Worm (Caenorhabditis elegans) whole organism, late embryonic: ENCODE results near the gene dmsr-11.
A peak's percentile ranks its signal among the peaks of the same experiment; 100 is the strongest.

Experiments
- C08G9.2 ChIP-seq: sonication (generic microtip); optimal IDR thresholded peaks from 2 replicates; lab custom pipeline; 2016; ENCODE audit warnings: mild to moderate bottlenecking, missing genetic modification characterization, moderate library complexity, missing compliant biosample characterization
- C38D4.7 ChIP-seq: fragments of 200-800 bp; sonication (Bioruptor generic); optimal IDR thresholded peaks from 2 replicates; lab custom pipeline; 2018; ENCODE audit warnings: mild to moderate bottlenecking, missing genetic modification characterization, moderate library complexity, missing compliant biosample characterization
- F13H6.1 ChIP-seq: sonication (generic microtip); optimal IDR thresholded peaks from 2 replicates; lab custom pipeline; 2016; ENCODE audit warnings: missing genetic modification characterization, missing compliant biosample characterization
- K02D7.2 ChIP-seq: sonication (generic microtip); optimal IDR thresholded peaks from 2 replicates; lab custom pipeline; 2017; ENCODE audit warnings: mild to moderate bottlenecking, missing genetic modification characterization, missing compliant biosample characterization
- ahr-1 ChIP-seq: sonication (generic microtip); optimal IDR thresholded peaks from 2 replicates; lab custom pipeline; 2016; ENCODE audit warnings: missing genetic modification characterization, missing compliant biosample characterization
- ceh-14 ChIP-seq: sonication (generic microtip); optimal IDR thresholded peaks from 2 replicates; lab custom pipeline; 2016; ENCODE audit warnings: missing genotype, missing genetic modification characterization, missing compliant biosample characterization
- ceh-18 ChIP-seq: sonication (generic microtip); optimal IDR thresholded peaks from 2 replicates; lab custom pipeline; 2016; ENCODE audit warnings: missing genetic modification characterization, missing compliant biosample characterization
- ceh-2 ChIP-seq: sonication (generic microtip); optimal IDR thresholded peaks from 2 replicates; lab custom pipeline; 2016; ENCODE audit warnings: missing genotype, missing genetic modification characterization, missing compliant biosample characterization
- ceh-22 ChIP-seq: sonication (generic microtip); optimal IDR thresholded peaks from 2 replicates; lab custom pipeline; 2017; ENCODE audit warnings: missing biosample characterization, missing genetic modification characterization
- ceh-30 ChIP-seq: fragments of 150-350 bp; optimal IDR thresholded peaks from 2 replicates; lab custom pipeline; 2014; ENCODE audit warnings: missing biosample characterization, missing genetic modification characterization
- ceh-31 ChIP-seq: sonication (generic microtip); optimal IDR thresholded peaks from 2 replicates; lab custom pipeline; 2016; ENCODE audit warnings: missing genetic modification characterization, missing compliant biosample characterization
- ceh-45 ChIP-seq: fragments of 200-800 bp; sonication (Bioruptor generic); IDR thresholded peaks from 2 replicates; pipeline ENCODE4 v1.3.6; 2022; ENCODE audit warnings: missing genetic modification reagents, missing genetic modification characterization, missing compliant biosample characterization
- ceh-48 ChIP-seq: sonication (generic microtip); optimal IDR thresholded peaks from 2 replicates; lab custom pipeline; 2016; ENCODE audit warnings: missing genetic modification characterization, inconsistent platforms, missing compliant biosample characterization
- ceh-6 ChIP-seq: fragments of 200-800 bp; sonication (Bioruptor generic); optimal IDR thresholded peaks from 2 replicates; lab custom pipeline; 2018; ENCODE audit warnings: mild to moderate bottlenecking, missing genetic modification characterization, missing compliant biosample characterization
- che-1 ChIP-seq: sonication (generic microtip); optimal IDR thresholded peaks from 2 replicates; lab custom pipeline; 2016; ENCODE audit warnings: mild to moderate bottlenecking, missing genetic modification characterization, missing compliant biosample characterization
- elt-2 ChIP-seq: sonication (generic microtip); optimal IDR thresholded peaks from 2 replicates; lab custom pipeline; 2016; ENCODE audit warnings: missing genetic modification reagents, missing genetic modification characterization, missing compliant biosample characterization
- elt-4 ChIP-seq: sonication (generic microtip); optimal IDR thresholded peaks from 2 replicates; lab custom pipeline; 2016; ENCODE audit warnings: missing genetic modification characterization, missing compliant biosample characterization
- ets-4 ChIP-seq: sonication (generic microtip); optimal IDR thresholded peaks from 2 replicates; lab custom pipeline; 2016; ENCODE audit warnings: missing genetic modification characterization, missing compliant biosample characterization
- fax-1 ChIP-seq: sonication (generic microtip); optimal IDR thresholded peaks from 2 replicates; lab custom pipeline; 2016; ENCODE audit warnings: missing genotype, missing genetic modification characterization, missing compliant biosample characterization
- fkh-6 ChIP-seq: sonication (generic microtip); optimal IDR thresholded peaks from 2 replicates; lab custom pipeline; 2016; ENCODE audit warnings: missing genetic modification characterization, missing compliant biosample characterization
- gmeb-2 ChIP-seq: sonication (generic microtip); optimal IDR thresholded peaks from 2 replicates; lab custom pipeline; 2016; ENCODE audit warnings: missing genetic modification characterization, inconsistent platforms, missing compliant biosample characterization
- hlh-15 ChIP-seq: sonication (generic microtip); optimal IDR thresholded peaks from 2 replicates; lab custom pipeline; 2016; ENCODE audit warnings: missing genetic modification characterization, missing compliant biosample characterization
- hlh-30 ChIP-seq: sonication (generic microtip); optimal IDR thresholded peaks from 2 replicates; lab custom pipeline; 2017; ENCODE audit warnings: antibody characterized with exemption, missing genetic modification characterization, missing compliant biosample characterization; ENCODE audit not compliant: insufficient read depth
- hlh-6 ChIP-seq: sonication (generic microtip); optimal IDR thresholded peaks from 2 replicates; lab custom pipeline; 2016; ENCODE audit warnings: missing genotype, missing genetic modification characterization, missing compliant biosample characterization
- hlh-8 ChIP-seq: sonication (generic microtip); optimal IDR thresholded peaks from 2 replicates; lab custom pipeline; 2016; ENCODE audit warnings: missing genotype, missing genetic modification characterization, missing compliant biosample characterization
- madf-2 ChIP-seq: sonication (generic microtip); optimal IDR thresholded peaks from 2 replicates; lab custom pipeline; 2017; ENCODE audit warnings: missing genetic modification characterization, missing compliant biosample characterization
- nfya-1 ChIP-seq: sonication (generic microtip); optimal IDR thresholded peaks from 2 replicates; lab custom pipeline; 2017; ENCODE audit warnings: missing genetic modification characterization, mild to moderate bottlenecking, missing compliant biosample characterization, antibody characterized with exemption, moderate library complexity
- nhr-11 ChIP-seq: fragments of 150-350 bp; optimal IDR thresholded peaks from 2 replicates; lab custom pipeline; 2014; ENCODE audit warnings: missing biosample characterization, missing genetic modification characterization
- npax-4 ChIP-seq: sonication (generic microtip); optimal IDR thresholded peaks from 2 replicates; lab custom pipeline; 2016; ENCODE audit warnings: missing genetic modification characterization, missing compliant biosample characterization
- pat-9 ChIP-seq: fragments of 200-800 bp; sonication (Bioruptor generic); optimal IDR thresholded peaks from 2 replicates; lab custom pipeline; 2018; ENCODE audit warnings: mild to moderate bottlenecking, missing genetic modification characterization, moderate library complexity, missing compliant biosample characterization
- pax-1 ChIP-seq: fragments of 150-350 bp; optimal IDR thresholded peaks from 2 replicates; lab custom pipeline; 2014; ENCODE audit warnings: missing biosample characterization, missing genetic modification characterization
- pros-1 ChIP-seq: fragments of 150-350 bp; optimal IDR thresholded peaks from 2 replicates; lab custom pipeline; 2014; ENCODE audit warnings: missing biosample characterization, missing genetic modification reagents, missing genetic modification characterization
- rnt-1 ChIP-seq: sonication (generic microtip); optimal IDR thresholded peaks from 2 replicates; lab custom pipeline; 2016; ENCODE audit warnings: missing genetic modification characterization, missing compliant biosample characterization
- sox-4 ChIP-seq: sonication (generic microtip); optimal IDR thresholded peaks from 2 replicates; lab custom pipeline; 2017; ENCODE audit warnings: mild to moderate bottlenecking, missing genetic modification characterization, inconsistent platforms, missing compliant biosample characterization
- syd-9 ChIP-seq: sonication (generic microtip); optimal IDR thresholded peaks from 2 replicates; lab custom pipeline; 2016; ENCODE audit warnings: mild to moderate bottlenecking, missing genetic modification characterization, moderate library complexity, missing compliant biosample characterization
- tbx-2 ChIP-seq: sonication (generic microtip); optimal IDR thresholded peaks from 2 replicates; lab custom pipeline; 2016; ENCODE audit warnings: missing genetic modification characterization, missing compliant biosample characterization
- tbx-7 ChIP-seq: sonication (generic microtip); optimal IDR thresholded peaks from 2 replicates; lab custom pipeline; 2016; ENCODE audit warnings: missing genotype, missing genetic modification characterization, missing compliant biosample characterization
- unc-55 ChIP-seq: sonication (generic microtip); optimal IDR thresholded peaks from 2 replicates; lab custom pipeline; 2017; ENCODE audit warnings: missing biosample characterization, missing genetic modification reagents, missing genetic modification characterization
- unc-86 ChIP-seq: sonication (generic microtip); optimal IDR thresholded peaks from 2 replicates; lab custom pipeline; 2016; ENCODE audit warnings: missing genetic modification characterization, missing compliant biosample characterization
- zip-5 ChIP-seq: sonication (generic microtip); optimal IDR thresholded peaks from 2 replicates; lab custom pipeline; 2016; ENCODE audit warnings: missing genetic modification characterization, missing compliant biosample characterization
- ztf-16 ChIP-seq: sonication (generic microtip); optimal IDR thresholded peaks from 2 replicates; lab custom pipeline; 2017; ENCODE audit warnings: missing genetic modification characterization, missing compliant biosample characterization

dmsr-11 gene

DNA sequence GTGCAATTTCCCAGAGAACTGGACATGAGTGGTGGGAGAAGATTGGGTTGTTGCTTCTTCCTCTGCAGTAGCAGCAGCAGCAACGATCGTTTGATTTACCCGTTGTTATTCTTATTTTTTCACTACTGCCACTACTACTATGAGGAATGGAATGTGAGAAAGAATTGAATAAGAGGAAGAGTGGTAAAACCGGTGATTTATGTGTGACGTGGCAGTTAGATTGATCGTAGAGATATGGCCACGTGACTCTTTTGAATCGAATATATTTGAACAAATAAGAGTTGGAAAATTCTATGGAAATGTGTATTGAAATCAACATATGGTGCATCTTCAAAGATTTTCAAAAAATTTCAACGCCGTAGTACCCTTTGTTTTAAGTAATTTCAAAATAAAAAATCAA lies 7.6 kb downstream of the dmsr-11 start:
- TF ChIP-seq C08G9.2 (tag; lab: Kevin White, UChicago) (no peak), K02D7.2 (tag; lab: Kevin White, UChicago) (no peak), hlh-6 (tag; lab: Kevin White, UChicago) (no peak), ceh-45 (GFP tag; lab: Robert Waterston, UW) (no peak), ceh-48 (tag; lab: Kevin White, UChicago) (no peak), gmeb-2 (tag; lab: Kevin White, UChicago) (no peak), zip-5 (tag; lab: Kevin White, UChicago) (no peak), pax-1 (tag; lab: Kevin White, UChicago) (no peak), elt-2 (tag; lab: Kevin White, UChicago) (no peak), ahr-1 (tag; lab: Kevin White, UChicago) (no peak), hlh-30 (tag; lab: Kevin White, UChicago) (no peak), F13H6.1 (no peak), unc-86 (tag; lab: Kevin White, UChicago) (no peak), ztf-16 (tag; lab: Kevin White, UChicago) (no peak), ceh-30 (no peak), nfya-1 (tag; lab: Kevin White, UChicago) (no peak), npax-4 (tag; lab: Kevin White, UChicago) (no peak), ceh-6 (GFP tag; lab: Kevin White, UChicago) (no peak)

ce11 chrV:6793744-6794239 lies 10.1 kb downstream of the dmsr-11 start, which contains the start of gene ZC404.1:
Gene ZC404.1 (plus strand): TSS chrV:6794189.
- no peak for TF ChIP-seq rnt-1 (tag; lab: Kevin White, UChicago)
- TF ChIP-seq hlh-30 (tag; lab: Kevin White, UChicago) = no peak
- no peak for TF ChIP-seq npax-4 (tag; lab: Kevin White, UChicago)
- TF ChIP-seq madf-2 (tag; lab: Kevin White, UChicago) = no peak
- TF ChIP-seq ceh-31 (tag; lab: Kevin White, UChicago) = peak; percentile 8
- no peak for TF ChIP-seq pros-1 (tag; lab: Kevin White, UChicago)
- TF ChIP-seq, all 69 proteins: peak for 1

- TF ChIP-seq ceh-6 (GFP tag; lab: Kevin White, UChicago) (no peak), ceh-45 (GFP tag; lab: Robert Waterston, UW) (no peak), ceh-2 (tag; lab: Kevin White, UChicago) (no peak), fax-1 (no peak), che-1 (tag; lab: Kevin White, UChicago) (no peak), fkh-6 (no peak), ceh-18 (no peak), sox-4 (tag; lab: Kevin White, UChicago) (no peak), hlh-15 (tag; lab: Kevin White, UChicago) (no peak), hlh-8 (tag; lab: Kevin White, UChicago) (no peak), elt-4 (no peak), syd-9 (tag; lab: Kevin White, UChicago) (no peak), ceh-31 (tag; lab: Kevin White, UChicago) (no peak), K02D7.2 (tag; lab: Kevin White, UChicago) (no peak), C38D4.7 (no peak), ets-4 (tag; lab: Kevin White, UChicago) (no peak), ceh-48 (tag; lab: Kevin White, UChicago) (no peak), pros-1 (tag; lab: Kevin White, UChicago) (no peak), gmeb-2 (tag; lab: Kevin White, UChicago) (no peak), tbx-2 (tag; lab: Kevin White, UChicago) (no peak)
Observed at ce11 chrV:6792973-6793372, 10.9 kb downstream of the dmsr-11 start.

DNA sequence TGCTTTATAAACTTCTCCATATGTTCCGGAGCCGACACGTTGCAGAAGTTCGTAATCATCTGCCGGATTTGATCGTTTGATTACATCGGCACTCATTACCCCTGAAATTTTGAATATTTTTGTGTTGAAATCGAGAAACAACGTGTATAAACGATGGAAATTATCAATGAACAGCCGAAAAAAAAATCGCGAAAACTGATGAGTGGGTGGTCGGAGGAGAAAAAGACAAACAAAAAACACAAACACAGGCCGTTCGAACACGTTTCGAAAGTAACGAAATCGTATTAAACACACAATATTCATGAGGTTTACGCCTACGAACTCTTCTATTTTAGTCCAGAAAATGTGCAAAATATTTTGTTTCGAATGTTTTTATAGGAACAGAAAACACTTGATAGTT lies 11.3 kb downstream of the dmsr-11 start, which contains the start of gene gck-2:
Gene gck-2 (minus strand): TSS at position 101 of the 400 bp plus-strand sequence.
- TF ChIP-seq tbx-7 (tag; lab: Kevin White, UChicago) = no peak
- TF ChIP-seq ceh-22 (tag; lab: Kevin White, UChicago) = no peak
- TF ChIP-seq unc-55 (GFP tag; lab: Kevin White, UChicago) = no peak
- no peak for TF ChIP-seq ceh-14
- TF ChIP-seq pax-1 (tag; lab: Kevin White, UChicago) = no peak
- TF ChIP-seq npax-4 (tag; lab: Kevin White, UChicago) = no peak
- no peak for TF ChIP-seq hlh-6 (tag; lab: Kevin White, UChicago)
- TF ChIP-seq pat-9 (tag; lab: Kevin White, UChicago) = no peak
- TF ChIP-seq ceh-30 = no peak
- no peak for TF ChIP-seq ceh-18
- TF ChIP-seq ceh-45 (GFP tag; lab: Robert Waterston, UW) = no peak
- TF ChIP-seq elt-2 (tag; lab: Kevin White, UChicago) = no peak
- no peak for TF ChIP-seq elt-4
- TF ChIP-seq ztf-16 (tag; lab: Kevin White, UChicago) = no peak
- TF ChIP-seq nhr-11 (tag; lab: Kevin White, UChicago) = no peak
